Fruit fly (Drosophila melanogaster): ENCODE results near the gene Pcyt2.

DNA sequence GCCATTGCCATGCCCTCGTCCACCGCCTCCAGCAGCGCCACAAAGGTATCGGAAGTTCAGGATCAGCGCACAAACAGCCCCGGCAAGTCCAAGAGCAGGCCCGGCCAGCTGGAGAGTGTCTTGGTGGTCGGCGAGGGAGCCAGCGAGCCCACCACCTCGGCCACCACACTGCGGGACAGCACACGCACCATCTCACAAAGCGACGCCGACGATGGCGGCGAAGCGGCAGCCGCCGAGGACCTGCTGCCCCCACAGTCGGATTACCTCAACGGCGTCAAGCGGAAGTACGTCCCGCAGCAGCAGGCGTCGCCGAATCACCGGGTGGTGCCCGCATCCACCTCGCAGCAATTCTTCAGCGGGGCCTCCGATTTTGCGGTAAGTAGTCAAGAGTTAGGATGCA is 2.4 kb upstream of the Pcyt2 start:
- no peak for TF ChIP-seq CG8478 (optimal IDR thresholded peaks at IDR 0.05)
- no peak for TF ChIP-seq CTCF (optimal IDR thresholded peaks at IDR 0.05)
